Comparison of ENCODE assay signal across 1 fruit fly cellular context in the genomic region with DNA sequence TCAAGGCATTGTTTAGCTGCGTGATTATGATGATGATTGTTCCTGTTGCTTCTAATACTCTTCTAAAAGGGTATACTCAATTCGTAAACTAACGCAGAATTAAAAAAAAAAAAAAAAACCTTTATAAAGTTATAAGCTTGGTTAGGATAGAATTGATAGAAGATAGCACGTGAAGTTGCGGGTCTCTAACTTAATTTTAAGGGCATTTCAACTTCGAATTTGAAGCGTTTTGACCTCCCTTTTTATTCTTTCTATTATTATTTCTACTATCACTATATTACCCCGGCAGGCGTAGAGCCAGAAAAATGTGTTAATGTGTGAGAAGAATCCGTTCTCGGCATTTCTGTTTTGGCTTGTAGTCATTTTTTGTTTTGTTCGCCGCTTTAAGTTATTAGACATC.
TF ChIP-seq lines count a peak whose summit lies in the region.

No protein-coding gene starts in this region.

TF ChIP-seq in whole organism, embryonic, 481 proteins besides CTCF, POLR2A, EP300 and RAD21 (continued from another document and continues in another):
- TF ChIP-seq zen (tag; optimal IDR thresholded peaks at IDR 0.05; lab: Kevin White, UChicago), result peak; percentile 44
- no peak for TF ChIP-seq CG7987 (GFP tag; optimal IDR thresholded peaks at IDR 0.05; lab: Kevin White, UChicago)
- no peak for TF ChIP-seq cg (GFP tag; optimal IDR thresholded peaks at IDR 0.05; lab: Kevin White, UChicago)
- TF ChIP-seq Ets97D (GFP tag; optimal IDR thresholded peaks at IDR 0.05; lab: Kevin White, UChicago), result peak; percentile 24
- TF ChIP-seq YL-1 (GFP tag; optimal IDR thresholded peaks at IDR 0.05; lab: Kevin White, UChicago), result no peak
- no peak for TF ChIP-seq hbn (GFP tag; IDR thresholded peaks at IDR 0.05; lab: Robert Waterston, UW; ENCODE audit: partially characterized antibody)
- TF ChIP-seq sens (GFP tag; lab: Kevin White, UChicago), result peak; percentile 94
- TF ChIP-seq corto (GFP tag; optimal IDR thresholded peaks at IDR 0.05; lab: Kevin White, UChicago), result no peak
- TF ChIP-seq Antp (GFP tag; optimal IDR thresholded peaks at IDR 0.05; lab: Kevin White, UChicago), result peak; percentile 20
- peak; percentile 11 for TF ChIP-seq Atf-2 (GFP tag; optimal IDR thresholded peaks at IDR 0.05; lab: Kevin White, UChicago)
- peak; percentile 10 for TF ChIP-seq Vsx1 (GFP tag; optimal IDR thresholded peaks at IDR 0.05; lab: Kevin White, UChicago)
- TF ChIP-seq Xrp1 (GFP tag; IDR thresholded peaks at IDR 0.05; lab: Robert Waterston, UW), result peak; percentile 79
- peak; percentile 50 for TF ChIP-seq pum (GFP tag; optimal IDR thresholded peaks at IDR 0.05; lab: Kevin White, UChicago)
- TF ChIP-seq bab2 (GFP tag; optimal IDR thresholded peaks at IDR 0.05; lab: Kevin White, UChicago), result peak; percentile 55
- peak; percentile 19 for TF ChIP-seq D19B (GFP tag; optimal IDR thresholded peaks at IDR 0.05; lab: Kevin White, UChicago)
- no peak for TF ChIP-seq emc (GFP tag; optimal IDR thresholded peaks at IDR 0.05; lab: Kevin White, UChicago)
- no peak for TF ChIP-seq Trl (optimal IDR thresholded peaks at IDR 0.05; lab: Kevin White, UChicago)
- peak; percentile 14 for TF ChIP-seq Trl (GFP tag; optimal IDR thresholded peaks at IDR 0.05; lab: Kevin White, UChicago)
- no peak for TF ChIP-seq CG3838 (GFP tag; optimal IDR thresholded peaks at IDR 0.05; lab: Kevin White, UChicago)
- peak; percentile 30 for TF ChIP-seq tx (GFP tag; optimal IDR thresholded peaks at IDR 0.05; lab: Kevin White, UChicago)
- TF ChIP-seq grn (GFP tag; optimal IDR thresholded peaks at IDR 0.05; lab: Kevin White, UChicago), result no peak
- no peak for TF ChIP-seq Dp (GFP tag; optimal IDR thresholded peaks at IDR 0.05; lab: Kevin White, UChicago)
- TF ChIP-seq ham (GFP tag; IDR thresholded peaks at IDR 0.05; lab: Robert Waterston, UW), result no peak
- TF ChIP-seq ems (GFP tag; optimal IDR thresholded peaks at IDR 0.05; lab: Kevin White, UChicago), result peak; percentile 48
- TF ChIP-seq Gsc (GFP tag; IDR thresholded peaks at IDR 0.05; lab: Robert Waterston, UW), result no peak
- TF ChIP-seq dati (GFP tag; IDR thresholded peaks at IDR 0.05; lab: Robert Waterston, UW), result no peak
- TF ChIP-seq CG7839 (tag; optimal IDR thresholded peaks at IDR 0.05; lab: Kevin White, UChicago), result peak; percentile 73
- TF ChIP-seq Sry-β (GFP tag; optimal IDR thresholded peaks at IDR 0.05; lab: Kevin White, UChicago), result no peak
- TF ChIP-seq CG31365 (tag; optimal IDR thresholded peaks at IDR 0.05; lab: Kevin White, UChicago), result no peak
- peak; percentile 79 for TF ChIP-seq gem (tag; optimal IDR thresholded peaks at IDR 0.05; lab: Kevin White, UChicago)
- TF ChIP-seq schlank (tag; optimal IDR thresholded peaks at IDR 0.05; lab: Kevin White, UChicago), result no peak
- TF ChIP-seq stwl (tag; optimal IDR thresholded peaks at IDR 0.05; lab: Kevin White, UChicago), result no peak
- TF ChIP-seq cas (GFP tag; IDR thresholded peaks at IDR 0.05; lab: Robert Waterston, UW), result no peak
- TF ChIP-seq CG7786 (GFP tag; optimal IDR thresholded peaks at IDR 0.05; lab: Kevin White, UChicago), result peak; percentile 21
- peak; percentile 56 for TF ChIP-seq Chrac-16 (GFP tag; optimal IDR thresholded peaks at IDR 0.05; lab: Kevin White, UChicago)
- no peak for TF ChIP-seq Nf-YA (GFP tag; IDR thresholded peaks at IDR 0.05; lab: Robert Waterston, UW)
- TF ChIP-seq CG9215 (GFP tag; IDR thresholded peaks at IDR 0.05; lab: Robert Waterston, UW), result peak; percentile 8; the same call in 1 of the 2 replicates
- no peak for TF ChIP-seq HLH4C (GFP tag; IDR thresholded peaks at IDR 0.05; lab: Robert Waterston, UW; ENCODE audit: partially characterized antibody)
- TF ChIP-seq HmgZ (tag; optimal IDR thresholded peaks at IDR 0.05; lab: Kevin White, UChicago), result no peak
- no peak for TF ChIP-seq Hmx (GFP tag; optimal IDR thresholded peaks at IDR 0.05; lab: Kevin White, UChicago)
- TF ChIP-seq CG4404 (GFP tag; IDR thresholded peaks at IDR 0.05; lab: Robert Waterston, UW), result no peak
- TF ChIP-seq CG8478 (optimal IDR thresholded peaks at IDR 0.05; lab: Kevin White, UChicago), result no peak
- TF ChIP-seq croc (GFP tag; conservative IDR thresholded peaks at IDR 0.05; lab: Robert Waterston, UW), result peak; percentile 63
- peak; percentile 41 for TF ChIP-seq fd3F (GFP tag; optimal IDR thresholded peaks at IDR 0.05; lab: Kevin White, UChicago)
- TF ChIP-seq Gug (GFP tag; IDR thresholded peaks at IDR 0.05; lab: Robert Waterston, UW), result peak; percentile 40; the same call in 2 of the 4 replicates
- TF ChIP-seq bigmax (GFP tag; optimal IDR thresholded peaks at IDR 0.05; lab: Kevin White, UChicago), result no peak
- 0 out of 2 replicates have a peak, but pooled peaks have one; percentile 37 for TF ChIP-seq wdn (GFP tag; IDR thresholded peaks at IDR 0.05; lab: Robert Waterston, UW)
- TF ChIP-seq MTF-1 (GFP tag; optimal IDR thresholded peaks at IDR 0.05; lab: Kevin White, UChicago; ENCODE audit: borderline replicate concordance), result no peak
- peak; percentile 28 for TF ChIP-seq repo (GFP tag; optimal IDR thresholded peaks at IDR 0.05; lab: Kevin White, UChicago)
- peak; percentile 0 for TF ChIP-seq NC2α (GFP tag; optimal IDR thresholded peaks at IDR 0.05; lab: Kevin White, UChicago)
- no peak for TF ChIP-seq CG12769 (tag; optimal IDR thresholded peaks at IDR 0.05; lab: Kevin White, UChicago)
- TF ChIP-seq CG9932 (GFP tag; IDR thresholded peaks at IDR 0.05; lab: Robert Waterston, UW), result peak; percentile 69
- no peak for TF ChIP-seq exex (tag; optimal IDR thresholded peaks at IDR 0.05; lab: Kevin White, UChicago)
- TF ChIP-seq CG9437 (GFP tag; optimal IDR thresholded peaks at IDR 0.05; lab: Kevin White, UChicago), result peak; percentile 12
- TF ChIP-seq amos (GFP tag; IDR thresholded peaks at IDR 0.05; lab: Robert Waterston, UW; ENCODE audit: partially characterized antibody), result no peak
- TF ChIP-seq cato (GFP tag; optimal IDR thresholded peaks at IDR 0.05; lab: Kevin White, UChicago; ENCODE audit: borderline replicate concordance), result no peak
- TF ChIP-seq fd64A (GFP tag; optimal IDR thresholded peaks at IDR 0.05; lab: Kevin White, UChicago), result no peak
- peak; percentile 64 for TF ChIP-seq CG8388 (GFP tag; optimal IDR thresholded peaks at IDR 0.05; lab: Kevin White, UChicago)
- TF ChIP-seq esg (GFP tag; conservative IDR thresholded peaks at IDR 0.05; lab: Robert Waterston, UW), result peak; percentile 56
- peak; percentile 79 for TF ChIP-seq CG18262 (tag; optimal IDR thresholded peaks at IDR 0.05; lab: Kevin White, UChicago)
- TF ChIP-seq Sry-δ (GFP tag; optimal IDR thresholded peaks at IDR 0.05; lab: Kevin White, UChicago), result peak; percentile 12
- 0 out of 2 replicates have a peak, but pooled peaks have one; percentile 21 for TF ChIP-seq onecut (GFP tag; IDR thresholded peaks at IDR 0.05; lab: Robert Waterston, UW)
- TF ChIP-seq Ssrp (tag; optimal IDR thresholded peaks at IDR 0.05; lab: Kevin White, UChicago), result peak; percentile 72
- TF ChIP-seq CG4328 (GFP tag; optimal IDR thresholded peaks at IDR 0.05; lab: Kevin White, UChicago), result no peak
- TF ChIP-seq CG13424 (tag; optimal IDR thresholded peaks at IDR 0.05; lab: Kevin White, UChicago), result peak; percentile 77
- peak; percentile 39 for TF ChIP-seq CG8290 (GFP tag; optimal IDR thresholded peaks at IDR 0.05; lab: Kevin White, UChicago)
- no peak for TF ChIP-seq CG8290 (tag; optimal IDR thresholded peaks at IDR 0.05; lab: Kevin White, UChicago)
- peak; percentile 10 for TF ChIP-seq ERR (GFP tag; optimal IDR thresholded peaks at IDR 0.05; lab: Kevin White, UChicago)
- TF ChIP-seq sima (GFP tag; optimal IDR thresholded peaks at IDR 0.05; lab: Kevin White, UChicago), result no peak
- no peak for TF ChIP-seq CG14860 (GFP tag; IDR thresholded peaks at IDR 0.05; lab: Robert Waterston, UW; ENCODE audit: partially characterized antibody)
- peak; percentile 48 for TF ChIP-seq sd (tag; optimal IDR thresholded peaks at IDR 0.05; lab: Kevin White, UChicago)
- no peak for TF ChIP-seq CG8359 (GFP tag; optimal IDR thresholded peaks at IDR 0.05; lab: Kevin White, UChicago; ENCODE audit: borderline replicate concordance)
- TF ChIP-seq tin (GFP tag; optimal IDR thresholded peaks at IDR 0.05; lab: Kevin White, UChicago), result peak; percentile 68
- TF ChIP-seq mam (GFP tag; optimal IDR thresholded peaks at IDR 0.05; lab: Kevin White, UChicago), result peak; percentile 62
- TF ChIP-seq CG34376 (GFP tag; optimal IDR thresholded peaks at IDR 0.05; lab: Kevin White, UChicago), result no peak
- TF ChIP-seq z (GFP tag; IDR thresholded peaks at IDR 0.05; lab: Robert Waterston, UW), result no peak
- TF ChIP-seq unc-4 (GFP tag; IDR thresholded peaks at IDR 0.05; lab: Robert Waterston, UW; ENCODE audit: partially characterized antibody), result no peak
- peak; percentile 48 for TF ChIP-seq odd (GFP tag; optimal IDR thresholded peaks at IDR 0.05; lab: Kevin White, UChicago)
- TF ChIP-seq slp2 (GFP tag; optimal IDR thresholded peaks at IDR 0.05; lab: Kevin White, UChicago), result peak; percentile 7
- 0 out of 3 replicates have a peak, but pooled peaks have one; percentile 26 for TF ChIP-seq CG14050 (GFP tag; IDR thresholded peaks at IDR 0.05; lab: Robert Waterston, UW)
- TF ChIP-seq ci (GFP tag; IDR thresholded peaks at IDR 0.05; lab: Robert Waterston, UW), result peak; percentile 75
- TF ChIP-seq CG6254 (GFP tag; optimal IDR thresholded peaks at IDR 0.05; lab: Kevin White, UChicago), result peak; percentile 57
- TF ChIP-seq sisA (GFP tag; IDR thresholded peaks at IDR 0.05; lab: Robert Waterston, UW), result peak; percentile 42
- TF ChIP-seq CG17829 (tag; optimal IDR thresholded peaks at IDR 0.05; lab: Kevin White, UChicago), result peak; percentile 63
- no peak for TF ChIP-seq seq (GFP tag; IDR thresholded peaks at IDR 0.05; lab: Robert Waterston, UW)
- TF ChIP-seq Bgb (GFP tag; IDR thresholded peaks at IDR 0.05; lab: Robert Waterston, UW; ENCODE audit: partially characterized antibody), result no peak
- TF ChIP-seq CG18476 (GFP tag; optimal IDR thresholded peaks at IDR 0.05; lab: Kevin White, UChicago), result peak; percentile 48
- TF ChIP-seq Hey (tag; optimal IDR thresholded peaks at IDR 0.05; lab: Kevin White, UChicago), result no peak
- peak; percentile 78 for TF ChIP-seq CG2678 (tag; optimal IDR thresholded peaks at IDR 0.05; lab: Kevin White, UChicago)
- TF ChIP-seq CG11085 (GFP tag; IDR thresholded peaks at IDR 0.05; lab: Robert Waterston, UW), result peak; percentile 34; the same call in 1 of the 2 replicates
- TF ChIP-seq CG16863 (GFP tag; optimal IDR thresholded peaks at IDR 0.05; lab: Kevin White, UChicago), result peak; percentile 40
- TF ChIP-seq CG14965 (GFP tag; optimal IDR thresholded peaks at IDR 0.05; lab: Kevin White, UChicago; ENCODE audit: borderline replicate concordance), result no peak
- TF ChIP-seq B-H1 (GFP tag; IDR thresholded peaks at IDR 0.05; lab: Robert Waterston, UW), result peak; percentile 36; the same call in 2 of the 3 replicates
- peak; percentile 22 for TF ChIP-seq sug (tag; optimal IDR thresholded peaks at IDR 0.05; lab: Kevin White, UChicago)
- TF ChIP-seq CG14710 (tag; optimal IDR thresholded peaks at IDR 0.05; lab: Kevin White, UChicago), result peak; percentile 66
- TF ChIP-seq CG34422 (GFP tag; IDR thresholded peaks at IDR 0.05; lab: Robert Waterston, UW), result peak; percentile 50; the same call in 1 of the 3 replicates
- no peak for TF ChIP-seq chinmo (GFP tag; IDR thresholded peaks at IDR 0.05; lab: Robert Waterston, UW; ENCODE audit: partially characterized antibody)
- TF ChIP-seq Opbp (GFP tag; IDR thresholded peaks at IDR 0.05; lab: Robert Waterston, UW; ENCODE audit: partially characterized antibody), result no peak
- TF ChIP-seq CG9797 (GFP tag; optimal IDR thresholded peaks at IDR 0.05; lab: Kevin White, UChicago), result no peak
- TF ChIP-seq H2.0 (GFP tag; IDR thresholded peaks at IDR 0.05; lab: Robert Waterston, UW), result peak; percentile 65
- peak; percentile 52 for TF ChIP-seq E2f1 (GFP tag; IDR thresholded peaks at IDR 0.05; lab: Robert Waterston, UW)
- TF ChIP-seq Kr (GFP tag; optimal IDR thresholded peaks at IDR 0.05; lab: Kevin White, UChicago), result no peak
- peak; percentile 56 for TF ChIP-seq CG11247 (GFP tag; IDR thresholded peaks at IDR 0.05; lab: Robert Waterston, UW)
- no peak for TF ChIP-seq Dbx (GFP tag; IDR thresholded peaks at IDR 0.05; lab: Robert Waterston, UW)
- 0 out of 2 replicates have a peak, but pooled peaks have one; percentile 34 for TF ChIP-seq CG4730 (GFP tag; IDR thresholded peaks at IDR 0.05; lab: Robert Waterston, UW)
- no peak for TF ChIP-seq pho (GFP tag; optimal IDR thresholded peaks at IDR 0.05; lab: Kevin White, UChicago)
- TF ChIP-seq vvl (GFP tag; IDR thresholded peaks at IDR 0.05; lab: Robert Waterston, UW), result peak; percentile 83
- peak; percentile 25 for TF ChIP-seq CG1602 (GFP tag; optimal IDR thresholded peaks at IDR 0.05; lab: Kevin White, UChicago)
- TF ChIP-seq CG15601 (tag; optimal IDR thresholded peaks at IDR 0.05; lab: Kevin White, UChicago), result peak; percentile 80
- TF ChIP-seq CG3163 (GFP tag; optimal IDR thresholded peaks at IDR 0.05; lab: Kevin White, UChicago), result peak; percentile 22
- peak; percentile 5 for TF ChIP-seq CG18764 (GFP tag; optimal IDR thresholded peaks at IDR 0.05; lab: Kevin White, UChicago)
- TF ChIP-seq CG17568 (GFP tag; optimal IDR thresholded peaks at IDR 0.05; lab: Kevin White, UChicago), result peak; percentile 49
- no peak for TF ChIP-seq peb (GFP tag; IDR thresholded peaks at IDR 0.05; lab: Robert Waterston, UW)
- TF ChIP-seq gce (GFP tag; IDR thresholded peaks at IDR 0.05; lab: Robert Waterston, UW), result 0 out of 3 replicates have a peak, but pooled peaks have one; percentile 52
- no peak for TF ChIP-seq Jarid2 (GFP tag; optimal IDR thresholded peaks at IDR 0.05; lab: Kevin White, UChicago)
- TF ChIP-seq CG2199 (GFP tag; IDR thresholded peaks at IDR 0.05; lab: Robert Waterston, UW), result 0 out of 3 replicates have a peak, but pooled peaks have one; percentile 50
- TF ChIP-seq CG10959 (GFP tag; IDR thresholded peaks at IDR 0.05; lab: Robert Waterston, UW), result peak; percentile 51
- peak; percentile 35 for TF ChIP-seq CG4707 (GFP tag; optimal IDR thresholded peaks at IDR 0.05; lab: Kevin White, UChicago)
- TF ChIP-seq MESR4 (GFP tag; optimal IDR thresholded peaks at IDR 0.05; lab: Kevin White, UChicago), result no peak
- TF ChIP-seq CG14667 (GFP tag; IDR thresholded peaks at IDR 0.05; lab: Robert Waterston, UW), result peak; percentile 47
- no peak for TF ChIP-seq rib (GFP tag; IDR thresholded peaks at IDR 0.05; lab: Robert Waterston, UW)
- peak; percentile 58; the same call in 1 of the 3 replicates for TF ChIP-seq so (GFP tag; IDR thresholded peaks at IDR 0.05; lab: Robert Waterston, UW)
- no peak for TF ChIP-seq jigr1 (GFP tag; IDR thresholded peaks at IDR 0.05; lab: Robert Waterston, UW)
- no peak for TF ChIP-seq zen2 (GFP tag; IDR thresholded peaks at IDR 0.05; lab: Robert Waterston, UW; ENCODE audit: partially characterized antibody)
- TF ChIP-seq ara (GFP tag; IDR thresholded peaks at IDR 0.05; lab: Robert Waterston, UW), result peak; percentile 64; the same call in 1 of the 2 replicates
